Worm (Caenorhabditis elegans) whole organism, L4 larva: ENCODE measurements around the gene Y66D12A.19.
A peak's percentile ranks its signal among the peaks of the same experiment; 100 is the strongest.

Source experiments
- D1046.2 ChIP-seq: fragments of 200-800 bp; sonication (Bioruptor generic); IDR thresholded peaks from 2 replicates; pipeline ENCODE4 v1.3.6; 2022; ENCODE audit warnings: missing genetic modification characterization, missing compliant biosample characterization
- F26F4.8 ChIP-seq: fragments of 200-800 bp; sonication (Bioruptor generic); conservative IDR thresholded peaks from 2 replicates; pipeline ENCODE4 v1.3.6; 2022; ENCODE audit warnings: missing genetic modification characterization, missing compliant biosample characterization
- R02D3.7 ChIP-seq: fragments of 150-350 bp; sonication (generic microtip); optimal IDR thresholded peaks from 3 replicates; lab custom pipeline; 2014; ENCODE audit warnings: missing biosample characterization, missing genetic modification characterization
- Y105C5A.15 ChIP-seq: fragments of 200-800 bp; sonication (Bioruptor generic); IDR thresholded peaks from 2 replicates; pipeline ENCODE4 v1.3.6; 2022; ENCODE audit warnings: missing genetic modification characterization, missing compliant biosample characterization
- Y75B8A.6 ChIP-seq: fragments of 200-800 bp; sonication (Bioruptor generic); IDR thresholded peaks from 2 replicates; pipeline ENCODE4 v1.3.6; 2022; ENCODE audit warnings: missing genetic modification reagents, missing genetic modification characterization, missing compliant biosample characterization
- ZK337.2 ChIP-seq: fragments of 200-800 bp; sonication (Bioruptor generic); IDR thresholded peaks from 2 replicates; pipeline ENCODE4 v1.3.6; 2022; ENCODE audit warnings: missing genetic modification reagents, missing genetic modification characterization, missing compliant biosample characterization
- ama-1 ChIP-seq: fragments of 150-350 bp; optimal IDR thresholded peaks from 2 replicates; lab custom pipeline; 2014; ENCODE audit warnings: inconsistent platforms, mixed read lengths
- ceh-28 ChIP-seq: fragments of 150-350 bp; optimal IDR thresholded peaks from 2 replicates; lab custom pipeline; 2014; ENCODE audit warnings: missing biosample characterization, missing genetic modification reagents, missing genetic modification characterization
- ceh-32 ChIP-seq: sonication (generic microtip); optimal IDR thresholded peaks from 2 replicates; lab custom pipeline; 2016; ENCODE audit warnings: mild to moderate bottlenecking, missing genetic modification characterization, missing compliant biosample characterization; ENCODE audit not compliant: poor library complexity
- ceh-44 ChIP-seq: fragments of 200-800 bp; sonication (Bioruptor generic); IDR thresholded peaks from 2 replicates; pipeline ENCODE4 v1.3.6; 2022; ENCODE audit warnings: missing genetic modification reagents, missing genetic modification characterization, missing compliant biosample characterization
- ceh-82 ChIP-seq: sonication (generic microtip); optimal IDR thresholded peaks from 2 replicates; lab custom pipeline; 2017; ENCODE audit warnings: missing biosample characterization, missing genetic modification characterization
- cey-2 ChIP-seq: sonication (generic microtip); optimal IDR thresholded peaks from 3 replicates; lab custom pipeline; 2017; ENCODE audit warnings: missing genetic modification characterization, mild to moderate bottlenecking, missing compliant biosample characterization, antibody characterized with exemption, borderline replicate concordance; ENCODE audit not compliant: insufficient read depth
- daf-12 ChIP-seq: fragments of 150-350 bp; optimal IDR thresholded peaks from 2 replicates; lab custom pipeline; 2014; ENCODE audit warnings: missing biosample characterization, missing genetic modification reagents, missing genetic modification characterization
- daf-19 ChIP-seq: fragments of 200-800 bp; sonication (Bioruptor generic); conservative IDR thresholded peaks from 2 replicates; pipeline ENCODE4 v1.3.6; 2022; ENCODE audit warnings: missing genetic modification characterization, missing compliant biosample characterization
- daf-8 ChIP-seq: fragments of 200-800 bp; sonication (Bioruptor generic); IDR thresholded peaks from 2 replicates; pipeline ENCODE4 v1.3.6; 2022; ENCODE audit warnings: missing genetic modification characterization, missing compliant biosample characterization
- dmd-8 ChIP-seq: fragments of 200-800 bp; sonication (Bioruptor generic); IDR thresholded peaks from 2 replicates; pipeline ENCODE4 v1.3.6; 2022; ENCODE audit warnings: missing genetic modification characterization, missing compliant biosample characterization
- dpl-1 ChIP-seq: fragments of 150-350 bp; optimal IDR thresholded peaks from 2 replicates; lab custom pipeline; 2014; ENCODE audit warnings: missing biosample characterization, missing genetic modification reagents, missing genetic modification characterization
- duxl-1 ChIP-seq: sonication (generic microtip); optimal IDR thresholded peaks from 2 replicates; lab custom pipeline; 2016; ENCODE audit warnings: mild to moderate bottlenecking, missing genetic modification characterization, moderate library complexity, missing compliant biosample characterization; ENCODE audit not compliant: poor library complexity
- dve-1 ChIP-seq: sonication (generic microtip); optimal IDR thresholded peaks from 2 replicates; lab custom pipeline; 2017; ENCODE audit warnings: antibody characterized with exemption, mild to moderate bottlenecking, missing genetic modification characterization, missing compliant biosample characterization; ENCODE audit not compliant: insufficient read depth
- egl-27 ChIP-seq: sonication (generic microtip); optimal IDR thresholded peaks from 3 replicates; lab custom pipeline; 2017; ENCODE audit warnings: missing biosample characterization, missing genetic modification reagents, missing genetic modification characterization
- egl-43 ChIP-seq: fragments of 200-800 bp; sonication (Bioruptor generic); IDR thresholded peaks from 2 replicates; pipeline ENCODE4 v1.3.6; 2022; ENCODE audit warnings: missing genetic modification reagents, missing genetic modification characterization, missing compliant biosample characterization
- fkh-10 ChIP-seq: fragments of 150-350 bp; optimal IDR thresholded peaks from 2 replicates; lab custom pipeline; 2014; ENCODE audit warnings: missing biosample characterization, missing genetic modification reagents, missing genetic modification characterization
- hif-1 ChIP-seq, 2 experiments: sonication (generic microtip); optimal IDR thresholded peaks; 2 replicates each; lab custom pipeline; 2016 to 2017; ENCODE audit warnings: missing compliant biosample characterization in 2 of 2, missing genetic modification characterization in 2 of 2, missing genetic modification reagents in 2 of 2, missing genotype in 2 of 2, mild to moderate bottlenecking in 1 of 2
- hlh-30 ChIP-seq: sonication (generic microtip); optimal IDR thresholded peaks from 2 replicates; lab custom pipeline; 2017; ENCODE audit warnings: antibody characterized with exemption, mild to moderate bottlenecking, missing genetic modification characterization, missing compliant biosample characterization; ENCODE audit not compliant: insufficient read depth
- hmg-1.1 ChIP-seq: fragments of 200-800 bp; sonication (Bioruptor generic); IDR thresholded peaks from 2 replicates; pipeline ENCODE4 v1.3.6; 2022; ENCODE audit warnings: missing genetic modification reagents, missing genetic modification characterization, missing compliant biosample characterization
- jun-1 ChIP-seq: fragments of 150-350 bp; optimal IDR thresholded peaks from 2 replicates; lab custom pipeline; 2014; ENCODE audit warnings: missing biosample characterization, missing genetic modification reagents, missing genetic modification characterization
- lim-7 ChIP-seq: fragments of 200-800 bp; sonication (Bioruptor generic); IDR thresholded peaks from 2 replicates; pipeline ENCODE4 v1.3.6; 2022; ENCODE audit warnings: missing genetic modification characterization, missing compliant biosample characterization
- mdl-1 ChIP-seq, 2 experiments: fragments of 150-350 bp in 1 of 2; sonication (generic microtip) in 1 of 2; optimal IDR thresholded peaks; 2 replicates each; lab custom pipeline; 2014 to 2017; ENCODE audit warnings: missing biosample characterization in 2 of 2, missing genetic modification characterization in 2 of 2
- mdt-29 ChIP-seq: fragments of 200-800 bp; sonication (Bioruptor generic); IDR thresholded peaks from 2 replicates; pipeline ENCODE4 v1.3.6; 2022; ENCODE audit warnings: missing genetic modification reagents, missing genetic modification characterization, missing compliant biosample characterization
- mep-1 ChIP-seq: fragments of 150-350 bp; sonication (generic microtip); optimal IDR thresholded peaks from 3 replicates; lab custom pipeline; 2014; ENCODE audit warnings: missing biosample characterization, missing genetic modification characterization
- mes-2 ChIP-seq: sonication (generic microtip); optimal IDR thresholded peaks from 2 replicates; lab custom pipeline; 2016; ENCODE audit warnings: missing genotype, mild to moderate bottlenecking, missing genetic modification characterization, missing compliant biosample characterization; ENCODE audit not compliant: poor library complexity, severe bottlenecking
- mxl-2 ChIP-seq: fragments of 200-800 bp; sonication (Bioruptor generic); conservative IDR thresholded peaks from 2 replicates; pipeline ENCODE4 v1.3.6; 2022; ENCODE audit warnings: missing genetic modification reagents, missing genetic modification characterization, missing compliant biosample characterization
- mxl-3 ChIP-seq: fragments of 200-800 bp; sonication (Bioruptor generic); optimal IDR thresholded peaks from 2 replicates; lab custom pipeline; 2018; ENCODE audit warnings: mild to moderate bottlenecking, missing genetic modification characterization, missing compliant biosample characterization
- nhr-11 ChIP-seq: fragments of 150-350 bp; optimal IDR thresholded peaks from 2 replicates; lab custom pipeline; 2014; ENCODE audit warnings: missing biosample characterization, missing genetic modification characterization
- nhr-111 ChIP-seq: fragments of 200-800 bp; sonication (Bioruptor generic); optimal IDR thresholded peaks from 2 replicates; lab custom pipeline; 2018; ENCODE audit warnings: mild to moderate bottlenecking, missing genetic modification characterization, missing compliant biosample characterization
- nhr-42 ChIP-seq: fragments of 200-800 bp; sonication (Bioruptor generic); IDR thresholded peaks from 2 replicates; pipeline ENCODE4 v1.3.6; 2022; ENCODE audit warnings: missing genetic modification characterization, missing compliant biosample characterization
- nhr-6 ChIP-seq: fragments of 150-350 bp; optimal IDR thresholded peaks from 2 replicates; lab custom pipeline; 2014; ENCODE audit warnings: missing biosample characterization, missing genetic modification characterization
- pha-4 ChIP-seq, 2 experiments: fragments of 150-350 bp in 1 of 2; fragments of 200-800 bp in 1 of 2; sonication (Bioruptor generic) in 1 of 2; IDR thresholded peaks in 1 of 2; optimal IDR thresholded peaks in 1 of 2; 2 replicates each; pipeline versions ENCODE4 v1.3.6 to Lab custom; 2014 to 2022; ENCODE audit warnings: missing genetic modification characterization in 2 of 2, missing genetic modification reagents in 2 of 2, missing biosample characterization in 1 of 2, missing compliant biosample characterization in 1 of 2
- pqm-1 ChIP-seq: sonication (generic microtip); optimal IDR thresholded peaks from 2 replicates; lab custom pipeline; 2017; ENCODE audit warnings: missing biosample characterization, missing genetic modification characterization
- sdz-12 ChIP-seq: fragments of 200-800 bp; sonication (Bioruptor generic); optimal IDR thresholded peaks from 2 replicates; lab custom pipeline; 2018; ENCODE audit warnings: mild to moderate bottlenecking, missing genetic modification characterization, missing compliant biosample characterization
- snpc-4 ChIP-seq: fragments of 150-350 bp; optimal IDR thresholded peaks from 2 replicates; lab custom pipeline; 2014; ENCODE audit warnings: missing biosample characterization, missing genetic modification characterization
- spr-1 ChIP-seq: sonication (generic microtip); optimal IDR thresholded peaks from 2 replicates; lab custom pipeline; 2016; ENCODE audit warnings: mild to moderate bottlenecking, missing genetic modification characterization, missing compliant biosample characterization
- tag-97 ChIP-seq: fragments of 200-800 bp; sonication (Bioruptor generic); IDR thresholded peaks from 2 replicates; pipeline ENCODE4 v1.3.6; 2022; ENCODE audit warnings: missing genetic modification characterization, missing compliant biosample characterization
- unc-130 ChIP-seq: sonication (generic microtip); optimal IDR thresholded peaks from 2 replicates; lab custom pipeline; 2016; ENCODE audit warnings: missing genetic modification reagents, missing genetic modification characterization, missing compliant biosample characterization
- unc-39 ChIP-seq: sonication (generic microtip); optimal IDR thresholded peaks from 2 replicates; lab custom pipeline; 2017; ENCODE audit warnings: missing biosample characterization, missing genetic modification characterization
- vab-7 ChIP-seq: fragments of 200-800 bp; sonication (Bioruptor generic); IDR thresholded peaks from 2 replicates; pipeline ENCODE4 v1.3.6; 2022; ENCODE audit warnings: missing genetic modification reagents, missing genetic modification characterization, missing compliant biosample characterization
- zfp-2 ChIP-seq: sonication (generic microtip); optimal IDR thresholded peaks from 2 replicates; lab custom pipeline; 2016; ENCODE audit warnings: mild to moderate bottlenecking, missing genetic modification characterization, missing compliant biosample characterization
- zfp-3 ChIP-seq: fragments of 200-800 bp; sonication (Bioruptor generic); conservative IDR thresholded peaks from 2 replicates; pipeline ENCODE4 v1.3.6; 2022; ENCODE audit warnings: missing genetic modification reagents, missing genetic modification characterization, missing compliant biosample characterization
- zip-2 ChIP-seq: fragments of 150-350 bp; optimal IDR thresholded peaks from 2 replicates; lab custom pipeline; 2014; ENCODE audit warnings: missing biosample characterization, missing genetic modification characterization
- ztf-7 ChIP-seq: fragments of 150-350 bp; optimal IDR thresholded peaks from 2 replicates; lab custom pipeline; 2014; ENCODE audit warnings: missing biosample characterization, missing genetic modification characterization

Gene Y66D12A.19

DNA sequence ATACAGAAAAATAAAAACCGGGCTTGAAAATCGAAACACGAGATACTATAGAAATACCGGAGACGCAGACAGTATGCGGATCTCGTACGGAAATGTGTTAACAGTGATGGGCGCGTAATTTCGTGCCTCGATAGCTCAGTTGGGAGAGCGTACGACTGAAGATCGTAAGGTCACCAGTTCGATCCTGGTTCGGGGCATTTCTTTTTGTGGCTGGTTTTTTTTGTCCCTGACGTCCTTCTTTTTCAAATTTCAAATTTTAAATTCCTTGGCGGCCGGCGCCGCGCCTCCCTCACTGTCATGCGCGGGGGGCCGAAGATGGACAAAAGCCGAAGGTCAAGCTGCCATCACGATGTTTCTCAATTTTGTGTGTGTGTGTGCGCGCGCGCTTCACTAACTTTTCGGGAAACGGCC is 45.8 kb downstream of the Y66D12A.19 start (continued):
- TF ChIP-seq snpc-4 (tag; lab: Kevin White, UChicago) (no peak), hif-1 (tag; optimal IDR thresholded peaks at IDR 0.05; lab: Kevin White, UChicago) (no peak), R02D3.7 (tag; lab: Kevin White, UChicago) (no peak), pha-4 (GFP tag; IDR thresholded peaks at IDR 0.05; lab: Robert Waterston, UW) (peak; percentile 70; the same call in 1 of the 2 replicates), pha-4 (tag; optimal IDR thresholded peaks at IDR 0.05; lab: Kevin White, UChicago) (no peak), nhr-42 (GFP tag; lab: Robert Waterston, UW) (no peak), ceh-28 (no peak), egl-43 (peak; percentile 81), hlh-30 (tag; lab: Kevin White, UChicago) (peak; percentile 56), ceh-32 (tag; lab: Kevin White, UChicago) (no peak), daf-8 (GFP tag; lab: Robert Waterston, UW) (no peak), egl-27 (tag; lab: Kevin White, UChicago) (no peak), ceh-82 (tag; lab: Kevin White, UChicago) (no peak), mxl-3 (GFP tag; lab: Kevin White, UChicago) (no peak), dpl-1 (GFP tag; lab: Kevin White, UChicago) (peak; percentile 14), ama-1 (lab: Kevin White, UChicago) (no peak), zip-2 (no peak), zfp-2 (tag; lab: Kevin White, UChicago) (no peak), cey-2 (tag; lab: Kevin White, UChicago) (no peak), zfp-3 (GFP tag; lab: Robert Waterston, UW) (no peak), nhr-11 (tag; lab: Kevin White, UChicago) (no peak), daf-12 (tag; lab: Kevin White, UChicago) (no peak), Y105C5A.15 (0 out of 2 replicates have a peak, but pooled peaks have one; percentile 30), ztf-7 (tag; lab: Kevin White, UChicago) (no peak), unc-130 (GFP tag; lab: Kevin White, UChicago) (peak; percentile 37), jun-1 (no peak), mdl-1 (tag; optimal IDR thresholded peaks at IDR 0.05; lab: Kevin White, UChicago) (no peak), vab-7 (GFP tag; lab: Robert Waterston, UW) (peak; percentile 70), mdt-29 (GFP tag; lab: Robert Waterston, UW) (no peak), daf-19 (GFP tag; lab: Robert Waterston, UW) (no peak), fkh-10 (no peak), nhr-6 (tag; lab: Kevin White, UChicago) (no peak), spr-1 (tag; lab: Kevin White, UChicago) (peak; percentile 47), duxl-1 (peak; percentile 55), pqm-1 (tag; lab: Kevin White, UChicago) (no peak), F26F4.8 (no peak), tag-97 (GFP tag; lab: Robert Waterston, UW) (no peak), mes-2 (tag; lab: Kevin White, UChicago) (peak; percentile 60), ZK337.2 (GFP tag; lab: Robert Waterston, UW) (peak; percentile 65), sdz-12 (GFP tag; lab: Kevin White, UChicago) (no peak), dmd-8 (GFP tag; lab: Robert Waterston, UW) (peak; percentile 79; the same call in 1 of the 2 replicates), D1046.2 (GFP tag; lab: Robert Waterston, UW) (no peak), lim-7 (GFP tag; lab: Robert Waterston, UW) (peak; percentile 77), nhr-111 (GFP tag; lab: Kevin White, UChicago) (no peak), Y75B8A.6 (GFP tag; lab: Robert Waterston, UW) (no peak), ceh-44 (GFP tag; lab: Robert Waterston, UW) (0 out of 2 replicates have a peak, but pooled peaks have one; percentile 23), unc-39 (tag; lab: Kevin White, UChicago) (no peak), mxl-2 (GFP tag; lab: Robert Waterston, UW) (no peak), hmg-1.1 (peak; percentile 42; the same call in 1 of the 2 replicates), mep-1 (no peak), dve-1 (tag; lab: Kevin White, UChicago) (peak; percentile 38)
